Worm (Caenorhabditis elegans) whole organism, L4 larva: ENCODE data around the gene E02C12.10.

Experiments used
- ceh-82 ChIP-seq: sonication (generic microtip); optimal IDR thresholded peaks from 2 replicates; lab custom pipeline; 2017; ENCODE audit warnings: missing biosample characterization, missing genetic modification characterization
- lin-13 ChIP-seq: fragments of 150-350 bp; optimal IDR thresholded peaks from 2 replicates; lab custom pipeline; 2014; ENCODE audit warnings: missing biosample characterization, missing genetic modification reagents, missing genetic modification characterization
- lin-29 ChIP-seq: fragments of 200-800 bp; sonication (Bioruptor generic); IDR thresholded peaks from 2 replicates; pipeline ENCODE4 v1.3.6; 2022; ENCODE audit warnings: missing genetic modification reagents, missing genetic modification characterization, missing compliant biosample characterization
- unc-130 ChIP-seq: sonication (generic microtip); optimal IDR thresholded peaks from 2 replicates; lab custom pipeline; 2016; ENCODE audit warnings: missing genetic modification reagents, missing genetic modification characterization, missing compliant biosample characterization

DNA sequence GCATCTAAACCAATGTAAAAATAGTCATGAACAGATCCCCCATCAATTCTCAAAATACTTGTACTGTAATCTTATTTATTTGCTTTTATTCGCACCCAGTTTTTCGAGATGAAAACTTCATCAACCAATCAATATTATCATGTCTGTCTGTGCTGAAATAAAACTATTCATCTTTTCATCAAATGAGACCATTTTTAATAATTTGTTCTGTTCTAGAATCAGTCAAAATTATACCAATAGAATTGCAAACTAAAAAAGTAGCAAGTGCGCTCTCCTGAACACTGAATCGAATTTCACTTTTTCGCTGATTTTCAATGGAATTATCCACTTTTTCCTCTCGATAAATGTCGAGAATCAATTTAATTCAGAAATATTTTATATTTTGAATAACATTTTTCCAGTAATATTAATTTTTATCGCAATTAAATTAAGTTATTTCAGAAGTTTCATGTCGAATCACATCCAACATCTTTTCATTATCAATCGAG, 21.7 kb upstream of the E02C12.10 start, which contains the start of gene trpp-4:
- no peak for TF ChIP-seq unc-130 (GFP tag; lab: Kevin White, UChicago)
- TF ChIP-seq lin-29 (GFP tag; lab: Robert Waterston, UW) = no peak
- TF ChIP-seq ceh-82 = no peak
- no peak for TF ChIP-seq lin-13 (GFP tag; lab: Kevin White, UChicago)
